Worm (Caenorhabditis elegans) whole organism, mixed stage, embryonic: ENCODE results near the gene prmt-5.

Experiments
- ces-1 ChIP-seq: fragments of 150-350 bp; optimal IDR thresholded peaks from 2 replicates; lab custom pipeline; 2014; ENCODE audit warnings: missing biosample characterization, missing genetic modification reagents, missing genetic modification characterization
- lin-13 ChIP-seq: fragments of 150-350 bp; optimal IDR thresholded peaks from 2 replicates; lab custom pipeline; 2014; ENCODE audit warnings: missing biosample characterization, missing genetic modification characterization
- lsy-2 ChIP-seq: fragments of 150-350 bp; optimal IDR thresholded peaks from 2 replicates; lab custom pipeline; 2014; ENCODE audit warnings: missing biosample characterization, missing genetic modification characterization
- mep-1 ChIP-seq: fragments of 150-350 bp; optimal IDR thresholded peaks from 2 replicates; lab custom pipeline; 2017; ENCODE audit warnings: missing biosample characterization, missing genetic modification reagents, missing genetic modification characterization, inconsistent platforms
- mls-2 ChIP-seq: sonication (generic microtip); optimal IDR thresholded peaks from 2 replicates; lab custom pipeline; 2016; ENCODE audit warnings: mild to moderate bottlenecking, missing genetic modification characterization, moderate library complexity, missing compliant biosample characterization
- nhr-12 ChIP-seq: fragments of 150-350 bp; optimal IDR thresholded peaks from 2 replicates; lab custom pipeline; 2014; ENCODE audit warnings: missing biosample characterization, missing genetic modification characterization
- nhr-2 ChIP-seq: fragments of 150-350 bp; optimal IDR thresholded peaks from 2 replicates; lab custom pipeline; 2014; ENCODE audit warnings: missing biosample characterization, missing genetic modification characterization
- nhr-237 ChIP-seq: fragments of 150-350 bp; optimal IDR thresholded peaks from 2 replicates; lab custom pipeline; 2014; ENCODE audit warnings: missing biosample characterization, missing genetic modification characterization
- nhr-28 ChIP-seq: fragments of 150-350 bp; optimal IDR thresholded peaks from 2 replicates; lab custom pipeline; 2014; ENCODE audit warnings: missing biosample characterization, missing genetic modification characterization
- pha-4 ChIP-seq: fragments of 150-350 bp; optimal IDR thresholded peaks from 2 replicates; lab custom pipeline; 2018; ENCODE audit warnings: missing biosample characterization, missing genetic modification reagents, missing genetic modification characterization
- snpc-4 ChIP-seq: fragments of 150-350 bp; optimal IDR thresholded peaks from 2 replicates; lab custom pipeline; 2014; ENCODE audit warnings: missing biosample characterization, missing genetic modification characterization
- sptf-1 ChIP-seq: sonication (generic microtip); optimal IDR thresholded peaks from 2 replicates; lab custom pipeline; 2017; ENCODE audit warnings: mild to moderate bottlenecking, missing genetic modification characterization, moderate library complexity, missing compliant biosample characterization
- unc-39 ChIP-seq: fragments of 150-350 bp; optimal IDR thresholded peaks from 2 replicates; lab custom pipeline; 2014; ENCODE audit warnings: missing biosample characterization, missing genetic modification characterization
- unc-62 ChIP-seq: fragments of 150-350 bp; optimal IDR thresholded peaks from 2 replicates; lab custom pipeline; 2014; ENCODE audit warnings: missing biosample characterization, missing genetic modification reagents, missing genetic modification characterization

DNA sequence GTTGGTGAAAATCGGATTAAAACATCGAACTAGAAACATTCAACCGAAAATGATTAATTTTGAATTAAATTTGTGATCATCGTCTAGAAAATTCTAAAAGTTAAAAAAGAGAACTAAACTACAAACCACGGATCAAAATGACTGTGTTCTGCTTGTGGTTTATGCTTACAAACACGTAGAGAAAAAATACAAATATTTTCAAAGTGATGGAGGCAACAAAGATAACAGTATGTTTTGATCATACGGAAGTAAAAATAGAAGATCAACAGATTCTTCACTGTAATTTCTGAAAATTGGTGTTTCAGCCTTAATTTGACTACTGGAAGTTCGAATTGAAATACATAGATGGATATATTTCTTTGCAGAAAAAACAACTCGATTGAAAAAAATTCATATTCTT, 27.0 kb upstream of the prmt-5 start:
- TF ChIP-seq nhr-237 (tag; lab: Kevin White, UChicago) (no peak), snpc-4 (tag; lab: Kevin White, UChicago) (no peak), sptf-1 (tag; lab: Kevin White, UChicago) (no peak), nhr-12 (no peak), mls-2 (tag; lab: Kevin White, UChicago) (no peak), unc-39 (tag; lab: Kevin White, UChicago) (no peak), nhr-28 (tag; lab: Kevin White, UChicago) (no peak), unc-62 (GFP tag; lab: Kevin White, UChicago) (no peak), nhr-2 (tag; lab: Kevin White, UChicago) (no peak), pha-4 (tag; lab: Kevin White, UChicago) (no peak), lsy-2 (no peak), mep-1 (no peak), ces-1 (GFP tag; lab: Kevin White, UChicago) (no peak), lin-13 (tag; lab: Kevin White, UChicago) (no peak)
